Fruit fly (Drosophila melanogaster) whole organism, adult: Measurements from ENCODE around the gene ppk16.

Source experiments
- CG11617 ChIP-seq: fragments of 200-800 bp; sonication (Bioruptor generic); optimal IDR thresholded peaks from 2 replicates; lab custom pipeline; 2017; ENCODE audit warnings: mild to moderate bottlenecking, missing biosample characterization, missing genetic modification reagents, missing genetic modification characterization
- CG12768 ChIP-seq: fragments of 200-800 bp; sonication (Bioruptor generic); optimal IDR thresholded peaks from 2 replicates; lab custom pipeline; 2017; ENCODE audit warnings: missing biosample characterization, missing genetic modification characterization, mild to moderate bottlenecking, moderate library complexity, missing genetic modification reagents
- CG1620 ChIP-seq: fragments of 200-800 bp; sonication (Bioruptor generic); optimal IDR thresholded peaks from 2 replicates; lab custom pipeline; 2016; ENCODE audit warnings: missing biosample characterization, missing genetic modification characterization
- CG33017 ChIP-seq: fragments of 200-800 bp; sonication (Bioruptor generic); optimal IDR thresholded peaks from 2 replicates; lab custom pipeline; 2018; ENCODE audit warnings: missing biosample characterization, mild to moderate bottlenecking, missing genetic modification characterization, moderate library complexity
- CG5204 ChIP-seq: fragments of 200-800 bp; sonication (Bioruptor generic); optimal IDR thresholded peaks from 2 replicates; lab custom pipeline; 2016; ENCODE audit warnings: missing biosample characterization, missing genetic modification characterization
- Clk ChIP-seq: fragments of 200-800 bp; sonication (Bioruptor generic); optimal IDR thresholded peaks from 2 replicates; lab custom pipeline; 2017; ENCODE audit warnings: missing biosample characterization, missing genetic modification characterization
- bab1 ChIP-seq: fragments of 200-800 bp; sonication (Bioruptor generic); optimal IDR thresholded peaks from 3 replicates; lab custom pipeline; 2019; ENCODE audit warnings: missing biosample characterization, mild to moderate bottlenecking, missing genetic modification characterization, moderate library complexity
- cic ChIP-seq: fragments of 200-800 bp; sonication (Bioruptor generic); optimal IDR thresholded peaks from 2 replicates; lab custom pipeline; 2017; ENCODE audit warnings: missing biosample characterization, mild to moderate bottlenecking, missing genetic modification characterization, moderate library complexity
- cnc ChIP-seq, 2 experiments: fragments of >200 bp; optimal IDR thresholded peaks; 2 replicates each; lab custom pipeline; 2017
- kay ChIP-seq: fragments of 200-800 bp; sonication (Bioruptor generic); peaks from one replicate; lab custom pipeline; 2016; ENCODE audit warnings: missing biosample characterization, missing genetic modification characterization, borderline replicate concordance
- ovo ChIP-seq: fragments of 200-800 bp; sonication (Bioruptor generic); optimal IDR thresholded peaks from 2 replicates; lab custom pipeline; 2016; ENCODE audit warnings: missing biosample characterization, missing genetic modification characterization
- toe ChIP-seq: fragments of 200-800 bp; sonication (Bioruptor generic); optimal IDR thresholded peaks from 2 replicates; lab custom pipeline; 2016; ENCODE audit warnings: missing biosample characterization, missing genetic modification characterization

DNA sequence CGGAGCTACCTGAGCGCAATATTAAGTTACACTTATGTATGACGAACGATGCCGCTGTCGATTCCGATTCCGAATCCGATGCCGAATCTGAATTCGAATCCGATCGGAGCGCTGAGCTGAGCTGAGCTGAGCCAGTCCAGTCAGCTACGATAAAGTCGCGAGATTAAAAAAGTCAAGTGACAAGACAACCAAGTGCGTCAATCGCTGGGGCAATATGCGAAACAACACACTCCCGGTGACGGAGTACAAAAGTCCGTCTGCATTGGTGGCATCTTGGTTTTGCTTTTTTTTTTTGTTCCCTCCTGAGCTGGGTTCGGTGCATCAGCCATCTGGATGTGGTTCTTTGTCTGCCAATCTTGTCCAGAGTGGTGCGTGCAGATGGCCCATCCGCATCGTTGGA, 4.9 kb upstream of the ppk16 start:
- TF ChIP-seq CG5204 (GFP tag; lab: Kevin White, UChicago) (no peak), CG1620 (GFP tag; lab: Kevin White, UChicago) (no peak), cnc (optimal IDR thresholded peaks at IDR 0.05; lab: Kevin White, UChicago) (no peak), CG11617 (GFP tag; lab: Kevin White, UChicago) (no peak), ovo (GFP tag; lab: Kevin White, UChicago) (no peak), CG12768 (no peak), bab1 (GFP tag; lab: Kevin White, UChicago) (no peak), Clk (GFP tag; lab: Kevin White, UChicago) (no peak), kay (no peak), CG33017 (tag; lab: Kevin White, UChicago) (no peak), toe (GFP tag; lab: Kevin White, UChicago) (no peak), cic (no peak)
